Worm (Caenorhabditis elegans): ENCODE data around the gene lgc-13.

DNA sequence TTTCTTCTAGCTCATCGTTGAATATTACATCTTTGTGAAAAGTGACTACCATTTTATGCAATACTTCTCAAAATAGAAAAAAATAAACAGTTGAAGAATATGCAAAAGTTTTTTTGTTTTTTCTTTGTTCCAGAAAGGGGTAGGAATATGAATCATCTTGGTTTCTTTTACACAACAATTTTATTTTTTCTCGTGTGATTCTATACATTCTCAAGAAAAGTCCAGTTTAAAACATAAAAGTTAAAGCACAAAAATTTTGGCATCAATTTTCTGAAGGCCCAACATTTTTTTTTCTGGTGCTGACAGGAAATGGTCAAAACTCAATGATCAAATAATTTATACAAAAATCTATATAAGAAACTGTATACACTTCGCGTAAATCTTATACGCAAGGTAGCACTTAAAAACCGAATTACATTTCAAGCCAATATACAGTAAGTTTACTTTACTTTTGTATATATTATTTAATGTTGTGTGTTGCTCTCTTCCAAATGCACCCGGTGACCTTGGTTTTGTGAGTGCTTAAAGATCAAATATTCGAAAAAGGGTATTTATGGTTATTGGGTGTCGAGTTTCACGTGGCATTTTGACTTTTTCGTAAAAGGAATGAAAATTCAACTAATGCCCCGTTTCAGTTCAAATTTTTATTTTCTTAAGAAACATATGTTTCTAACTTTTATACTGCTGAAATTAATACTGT, at the start of gene lgc-13, which contains the start of gene W03G11.2:
- TF ChIP-seq nhr-28 (tag; optimal IDR thresholded peaks at IDR 0.05), result no peak
- no peak for TF ChIP-seq M03D4.4 (tag; optimal IDR thresholded peaks at IDR 0.05)
- TF ChIP-seq nhr-237 (tag; optimal IDR thresholded peaks at IDR 0.05), result no peak
- no peak for TF ChIP-seq unc-62 (GFP tag; optimal IDR thresholded peaks at IDR 0.05)
- TF ChIP-seq lin-32 (GFP tag; optimal IDR thresholded peaks at IDR 0.05), result no peak
- TF ChIP-seq nhr-12 (tag; optimal IDR thresholded peaks at IDR 0.05), result no peak
- TF ChIP-seq unc-39 (tag; optimal IDR thresholded peaks at IDR 0.05), result no peak
- TF ChIP-seq ztf-11 (tag; optimal IDR thresholded peaks at IDR 0.05), result no peak
- no peak for TF ChIP-seq blmp-1 (tag; optimal IDR thresholded peaks at IDR 0.05)
- no peak for TF ChIP-seq lin-13 (tag; optimal IDR thresholded peaks at IDR 0.05)
- no peak for TF ChIP-seq snpc-4 (tag; optimal IDR thresholded peaks at IDR 0.05)
- TF ChIP-seq elt-1 (tag; optimal IDR thresholded peaks at IDR 0.05; ENCODE audit: borderline replicate concordance, insufficient read depth), result no peak
- no peak for TF ChIP-seq flh-1 (GFP tag; optimal IDR thresholded peaks at IDR 0.05)

Data from whole organism, mixed stage, embryonic.